Worm (Caenorhabditis elegans): ENCODE measurements around the gene tbck-1.

DNA sequence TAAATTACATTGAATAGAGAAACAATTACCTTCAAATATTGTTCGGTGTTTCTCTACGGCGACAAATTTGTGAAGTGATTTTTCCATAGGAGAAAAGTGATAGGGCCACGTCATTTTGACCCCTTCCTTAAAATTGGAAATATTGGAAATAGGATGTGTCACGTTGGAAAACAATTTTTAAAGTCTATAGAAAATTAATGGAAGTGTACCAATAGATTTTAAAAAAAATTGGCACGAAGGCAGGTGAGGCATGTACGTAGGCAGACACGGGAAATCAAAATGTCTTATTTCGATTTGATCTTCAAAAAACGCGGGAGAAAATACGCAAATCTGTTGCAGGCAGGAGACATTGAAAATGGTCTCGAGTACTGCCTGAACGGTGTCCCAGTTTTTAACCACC, 9.3 kb downstream of the tbck-1 start, which contains the start of gene C33F10.12:
- TF ChIP-seq him-1 (tag; optimal IDR thresholded peaks at IDR 0.05) (no peak), dao-5 (tag; optimal IDR thresholded peaks at IDR 0.05) (no peak)
